Worm (Caenorhabditis elegans): Measurements from ENCODE around the gene ceh-83.

The ceh-83 gene

DNA sequence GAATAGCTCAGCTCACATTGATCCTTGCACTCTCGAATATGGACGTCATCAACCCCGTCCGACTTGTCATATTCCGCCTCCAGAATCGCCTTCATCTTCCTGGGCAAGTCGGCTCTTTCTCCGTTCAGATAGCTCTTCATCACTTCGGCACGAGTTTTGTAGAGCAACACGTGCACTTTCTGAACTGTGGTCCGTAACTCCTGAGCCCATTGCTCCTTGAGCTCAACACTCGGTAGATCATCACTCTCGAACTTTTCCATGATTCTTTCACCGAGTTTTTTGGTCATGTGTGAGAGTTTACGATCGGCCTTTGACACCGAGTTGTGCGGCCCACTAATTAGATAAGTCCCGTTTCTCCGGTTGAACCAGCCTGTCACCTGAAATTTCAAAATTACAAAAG is 1.2 kb downstream of the ceh-83 start:
- TF ChIP-seq ceh-18 (tag; optimal IDR thresholded peaks at IDR 0.05) (no peak), fkh-10 (GFP tag; optimal IDR thresholded peaks at IDR 0.05) (no peak), pha-4 (tag; optimal IDR thresholded peaks at IDR 0.05) (no peak), ceh-30 (tag; optimal IDR thresholded peaks at IDR 0.05) (no peak)

DNA sequence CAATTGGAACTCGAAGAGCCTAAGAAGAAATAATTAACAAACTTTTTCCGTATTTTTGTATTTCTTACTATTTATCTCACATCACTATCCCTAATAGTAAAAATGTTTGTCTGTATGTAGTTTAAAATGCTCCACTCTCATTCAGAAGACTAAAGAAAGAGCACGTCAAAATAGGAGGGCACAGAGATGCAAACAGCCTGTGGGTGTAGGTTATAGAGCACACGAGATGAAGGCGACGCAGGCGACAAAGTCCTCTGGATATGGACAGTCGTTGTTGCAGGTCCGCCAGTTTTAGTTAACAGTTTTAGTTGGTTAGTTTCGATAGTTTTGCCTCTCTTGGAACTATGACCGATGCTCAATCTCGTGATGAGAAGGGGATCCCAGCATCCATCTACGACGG is 4.4 kb downstream of the ceh-83 start, which contains the start of gene ceh-82:
TSS of gene ceh-82 (plus strand) at position 301 of the 400 bp plus-strand sequence.
- TF ChIP-seq pag-3 (tag; optimal IDR thresholded peaks at IDR 0.05; ENCODE audit: borderline replicate concordance): no peak
- no peak for TF ChIP-seq ceh-22 (tag; optimal IDR thresholded peaks at IDR 0.05)
- no peak for TF ChIP-seq tbx-7 (tag; optimal IDR thresholded peaks at IDR 0.05)
- no peak for TF ChIP-seq ref-2 (tag; optimal IDR thresholded peaks at IDR 0.05)
- TF ChIP-seq ceh-18 (tag; optimal IDR thresholded peaks at IDR 0.05): no peak
- TF ChIP-seq dmd-4 (tag; optimal IDR thresholded peaks at IDR 0.05; ENCODE audit: borderline replicate concordance): no peak
- no peak for TF ChIP-seq ets-4 (tag; optimal IDR thresholded peaks at IDR 0.05)
- no peak for TF ChIP-seq pax-1 (tag; optimal IDR thresholded peaks at IDR 0.05)
- TF ChIP-seq ceh-30 (tag; optimal IDR thresholded peaks at IDR 0.05): no peak
- TF ChIP-seq K09A11.1 (tag; optimal IDR thresholded peaks at IDR 0.05; ENCODE audit: insufficient read depth): no peak
- TF ChIP-seq unc-42 (tag; optimal IDR thresholded peaks at IDR 0.05): no peak
- no peak for TF ChIP-seq nfya-1 (tag; optimal IDR thresholded peaks at IDR 0.05)
- TF ChIP-seq zip-5 (tag; optimal IDR thresholded peaks at IDR 0.05): no peak
- no peak for TF ChIP-seq madf-2 (tag; optimal IDR thresholded peaks at IDR 0.05)
- TF ChIP-seq odd-2 (tag; optimal IDR thresholded peaks at IDR 0.05): no peak
- no peak for TF ChIP-seq sox-2 (GFP tag; IDR thresholded peaks at IDR 0.05)
- no peak for TF ChIP-seq nhr-232 (tag; optimal IDR thresholded peaks at IDR 0.05)

DNA sequence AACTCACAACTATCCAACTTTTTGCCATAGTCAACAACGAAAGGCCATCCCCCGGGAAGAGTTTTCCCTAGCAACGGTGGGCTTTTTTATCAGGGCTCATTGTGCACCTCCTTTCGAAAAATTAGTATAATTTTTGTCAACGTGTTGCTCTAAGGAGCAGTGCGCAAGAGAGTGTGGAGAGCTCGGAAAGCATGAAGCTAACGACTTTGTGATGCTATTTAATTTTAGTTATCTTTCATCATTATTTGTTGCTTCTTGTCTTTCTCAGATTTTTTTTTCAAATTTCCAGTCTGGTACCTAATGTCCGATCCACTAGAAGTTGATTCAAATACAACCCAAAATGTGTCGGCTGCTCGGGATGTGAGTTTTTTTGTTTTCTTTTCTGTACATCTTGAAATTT is 6.2 kb downstream of the ceh-83 start, which contains the start of gene ceh-81:
TSS of gene ceh-81 (plus strand) at position 301 of the 400 bp plus-strand sequence.
- TF ChIP-seq hlh-6 (tag; optimal IDR thresholded peaks at IDR 0.05) (no peak), hlh-8 (tag; optimal IDR thresholded peaks at IDR 0.05) (no peak), ceh-48 (tag; optimal IDR thresholded peaks at IDR 0.05) (no peak), pag-3 (tag; optimal IDR thresholded peaks at IDR 0.05; ENCODE audit: borderline replicate concordance) (no peak), gmeb-2 (tag; optimal IDR thresholded peaks at IDR 0.05) (no peak)

DNA sequence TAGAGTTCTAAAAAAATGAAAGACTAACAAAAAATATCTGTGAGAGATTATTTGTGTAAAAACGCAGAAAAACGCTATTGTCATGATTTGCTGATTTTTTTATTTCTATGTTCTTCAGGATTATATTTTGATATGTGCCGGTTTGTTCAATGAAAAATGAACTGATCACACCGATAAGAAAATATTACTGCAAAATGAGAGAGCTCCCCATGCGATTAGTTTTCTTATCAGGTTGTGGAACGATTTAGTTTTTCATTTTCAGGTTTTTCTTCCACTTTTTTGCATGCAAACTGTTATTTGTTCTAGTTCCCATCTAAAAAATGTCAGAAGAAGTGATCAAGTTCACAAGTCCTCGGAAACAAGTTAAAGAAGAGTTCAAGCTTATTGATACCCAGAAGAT is 8.1 kb downstream of the ceh-83 start, which contains the start of gene btb-9:
TSS of gene btb-9 (plus strand) at position 254 of the 400 bp plus-strand sequence.
- TF ChIP-seq ttx-3 (tag; optimal IDR thresholded peaks at IDR 0.05) (no peak), F13H6.1 (tag; optimal IDR thresholded peaks at IDR 0.05) (no peak), fkh-10 (GFP tag; optimal IDR thresholded peaks at IDR 0.05) (no peak), ama-1 (optimal IDR thresholded peaks at IDR 0.05) (no peak), hlh-8 (tag; optimal IDR thresholded peaks at IDR 0.05) (no peak), ceh-22 (tag; optimal IDR thresholded peaks at IDR 0.05) (no peak), unc-42 (tag; optimal IDR thresholded peaks at IDR 0.05) (no peak), K09A11.1 (tag; optimal IDR thresholded peaks at IDR 0.05; ENCODE audit: insufficient read depth) (no peak), ceh-18 (tag; optimal IDR thresholded peaks at IDR 0.05) (no peak), sdc-2 (tag; optimal IDR thresholded peaks at IDR 0.05) (no peak), fax-1 (tag; optimal IDR thresholded peaks at IDR 0.05) (no peak), T23F11.4 (GFP tag; optimal IDR thresholded peaks at IDR 0.05) (no peak), unc-55 (GFP tag; optimal IDR thresholded peaks at IDR 0.05) (no peak), ets-4 (tag; optimal IDR thresholded peaks at IDR 0.05) (no peak), ceh-24 (tag; optimal IDR thresholded peaks at IDR 0.05) (no peak)

DNA sequence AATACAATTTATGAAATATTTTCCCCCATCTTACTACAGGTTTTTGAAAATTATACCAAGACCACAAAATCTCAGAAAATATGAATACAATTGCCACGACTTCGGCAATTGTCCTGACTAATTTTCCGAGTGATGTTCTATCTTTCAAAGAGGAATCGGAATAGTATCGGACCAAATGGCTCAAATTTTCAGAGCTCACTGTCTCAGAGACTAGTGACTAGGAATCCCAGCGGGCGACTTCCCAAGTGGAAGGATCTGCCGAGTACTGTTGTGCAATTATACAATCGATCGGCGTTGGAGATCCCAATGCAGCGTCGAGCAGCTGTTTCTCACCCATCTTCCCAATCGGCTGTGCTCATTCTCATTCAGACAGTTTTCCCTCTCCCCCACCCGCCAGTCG is 10.6 kb downstream of the ceh-83 start, which contains the start of gene F45C12.17:
TSS of gene F45C12.17 (plus strand) at position 377 of the 400 bp plus-strand sequence.
- TF ChIP-seq gmeb-2 (tag; optimal IDR thresholded peaks at IDR 0.05) (no peak), lin-11 (tag; optimal IDR thresholded peaks at IDR 0.05) (no peak), unc-55 (GFP tag; optimal IDR thresholded peaks at IDR 0.05) (no peak), dmd-4 (tag; optimal IDR thresholded peaks at IDR 0.05; ENCODE audit: borderline replicate concordance) (no peak), tbx-2 (tag; optimal IDR thresholded peaks at IDR 0.05) (no peak), npax-4 (tag; optimal IDR thresholded peaks at IDR 0.05) (no peak), ceh-45 (GFP tag; IDR thresholded peaks at IDR 0.05) (no peak)
